Worm (Caenorhabditis elegans) whole organism, L4/young adult: ENCODE measurements around the gene dhs-11.

Experiments used
- W03F9.2 ChIP-seq: fragments of 150-350 bp; optimal IDR thresholded peaks from 2 replicates; lab custom pipeline; 2014; ENCODE audit warnings: missing biosample characterization, missing genetic modification characterization
- dao-5 ChIP-seq: sonication (generic microtip); optimal IDR thresholded peaks from 2 replicates; lab custom pipeline; 2016; ENCODE audit warnings: missing genotype, missing genetic modification characterization, moderate library complexity, missing compliant biosample characterization
- him-1 ChIP-seq: sonication (generic microtip); optimal IDR thresholded peaks from 2 replicates; lab custom pipeline; 2016; ENCODE audit warnings: missing genotype, missing genetic modification reagents, missing genetic modification characterization, missing compliant biosample characterization

DNA sequence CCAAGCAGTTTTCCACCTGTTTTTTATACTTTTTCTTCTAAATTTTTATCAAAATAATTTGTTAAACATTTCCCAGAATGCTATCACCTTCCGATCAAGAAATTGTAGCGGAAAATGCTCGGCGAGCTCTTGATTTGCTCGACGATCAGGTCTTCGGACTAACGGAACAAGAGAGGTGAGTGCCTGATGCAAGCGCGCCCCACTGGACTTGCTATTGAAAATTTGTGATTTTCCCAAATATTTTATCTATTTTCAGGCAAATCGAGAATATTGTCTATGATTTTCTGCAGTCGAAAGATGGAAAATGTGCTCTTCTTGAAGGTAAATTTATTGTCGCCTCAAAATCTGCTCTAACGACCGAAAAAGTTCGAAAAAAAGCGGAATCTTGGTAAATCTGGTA, 3.4 kb upstream of the dhs-11 start, which contains the start of gene orc-4:
- TF ChIP-seq W03F9.2 (tag; lab: Kevin White, UChicago) (no peak), him-1 (tag; lab: Kevin White, UChicago) (no peak), dao-5 (tag; lab: Kevin White, UChicago) (no peak)
